Fruit fly (Drosophila melanogaster): Measurements from ENCODE around the gene TwdlZ.

The TwdlZ gene

dm6 chrX:16775083-16775482 is 37.1 kb downstream of the TwdlZ start:
- TF ChIP-seq CG17829 (tag; optimal IDR thresholded peaks at IDR 0.05) (no peak), CG5180 (GFP tag; optimal IDR thresholded peaks at IDR 0.05) (no peak), crol (GFP tag; IDR thresholded peaks at IDR 0.05) (0 out of 2 replicates have a peak, but pooled peaks have one; percentile 33), pros (GFP tag; optimal IDR thresholded peaks at IDR 0.05) (peak; percentile 16), twi (tag; optimal IDR thresholded peaks at IDR 0.05) (peak; percentile 94), kni (GFP tag; optimal IDR thresholded peaks at IDR 0.05) (peak; percentile 59), Hmr (GFP tag; optimal IDR thresholded peaks at IDR 0.05) (no peak), grn (GFP tag; optimal IDR thresholded peaks at IDR 0.05) (no peak), Dll (GFP tag; IDR thresholded peaks at IDR 0.05; ENCODE audit: partially characterized antibody) (0 out of 4 replicates have a peak, but pooled peaks have one; percentile 12), Fer3 (tag; optimal IDR thresholded peaks at IDR 0.05) (no peak), Deaf1 (tag; optimal IDR thresholded peaks at IDR 0.05) (peak; percentile 38), Bgb (GFP tag; IDR thresholded peaks at IDR 0.05; ENCODE audit: partially characterized antibody) (no peak), CG15269 (tag; optimal IDR thresholded peaks at IDR 0.05) (no peak), trem (tag; optimal IDR thresholded peaks at IDR 0.05) (no peak), CG15601 (tag; optimal IDR thresholded peaks at IDR 0.05) (peak; percentile 23), CG12071 (GFP tag; optimal IDR thresholded peaks at IDR 0.05) (no peak), CG4854 (GFP tag; optimal IDR thresholded peaks at IDR 0.05) (no peak), sisA (GFP tag; IDR thresholded peaks at IDR 0.05) (no peak), jigr1 (GFP tag; IDR thresholded peaks at IDR 0.05) (no peak), Poxn (GFP tag; IDR thresholded peaks at IDR 0.05) (no peak), pfk (GFP tag; optimal IDR thresholded peaks at IDR 0.05) (no peak)

dm6 chrX:16778138-16778672 is 40.2 kb downstream of the TwdlZ start:
- TF ChIP-seq sens (GFP tag), result peak; percentile 78
- TF ChIP-seq dmrt11E (tag; optimal IDR thresholded peaks at IDR 0.05), result no peak
- TF ChIP-seq row (GFP tag; IDR thresholded peaks at IDR 0.05), result 0 out of 3 replicates have a peak, but pooled peaks have one; percentile 19
- peak; percentile 3 for TF ChIP-seq CG18262 (tag; optimal IDR thresholded peaks at IDR 0.05)
- peak; percentile 27 for TF ChIP-seq CG1603 (tag; optimal IDR thresholded peaks at IDR 0.05)
- no peak for TF ChIP-seq CG17328 (GFP tag; IDR thresholded peaks at IDR 0.05)
- TF ChIP-seq Hr78 (GFP tag; optimal IDR thresholded peaks at IDR 0.05), result peak in 1 of 2 experiments; percentile 70
- TF ChIP-seq Drgx (GFP tag; IDR thresholded peaks at IDR 0.05), result peak; percentile 20; the same call in 1 of the 2 replicates
- TF ChIP-seq Med (GFP tag), result peak; percentile 72
- TF ChIP-seq CG10654 (GFP tag; optimal IDR thresholded peaks at IDR 0.05), result no peak
- 0 out of 2 replicates have a peak, but pooled peaks have one; percentile 7 for TF ChIP-seq Xrp1 (GFP tag; IDR thresholded peaks at IDR 0.05)
- peak; percentile 9 for TF ChIP-seq CG11504 (tag; optimal IDR thresholded peaks at IDR 0.05)

dm6 chrX:16780244-16780643 is 42.3 kb downstream of the TwdlZ start:
- no peak for TF ChIP-seq pnt (GFP tag; optimal IDR thresholded peaks at IDR 0.05)
- TF ChIP-seq Fer3 (tag; optimal IDR thresholded peaks at IDR 0.05), result no peak
- TF ChIP-seq CG4730 (GFP tag; IDR thresholded peaks at IDR 0.05), result no peak
- TF ChIP-seq CG32772 (GFP tag; IDR thresholded peaks at IDR 0.05), result no peak
- TF ChIP-seq caup (GFP tag; optimal IDR thresholded peaks at IDR 0.05; ENCODE audit: severe bottlenecking), result peak; percentile 34
- peak in 1 of 2 experiments; percentile 83 for TF ChIP-seq Pdp1 (GFP tag; optimal IDR thresholded peaks at IDR 0.05)
- peak; percentile 73 for TF ChIP-seq sqz (GFP tag; optimal IDR thresholded peaks at IDR 0.05)
- TF ChIP-seq chinmo (GFP tag; IDR thresholded peaks at IDR 0.05; ENCODE audit: partially characterized antibody), result peak; percentile 74; the same call in 2 of the 4 replicates
- TF ChIP-seq gro (GFP tag; optimal IDR thresholded peaks at IDR 0.05), result peak; percentile 37
- TF ChIP-seq sr (GFP tag; IDR thresholded peaks at IDR 0.05), result peak; percentile 37; the same call in 1 of the 3 replicates
- no peak for TF ChIP-seq Jarid2 (GFP tag; optimal IDR thresholded peaks at IDR 0.05)
- peak; percentile 42 for TF ChIP-seq CG12769 (tag; optimal IDR thresholded peaks at IDR 0.05)
- TF ChIP-seq CG2129 (GFP tag; IDR thresholded peaks at IDR 0.05; ENCODE audit: partially characterized antibody), result no peak
- no peak for TF ChIP-seq CG8290 (GFP tag; optimal IDR thresholded peaks at IDR 0.05)
- TF ChIP-seq CG8290 (tag; optimal IDR thresholded peaks at IDR 0.05), result peak in 1 of 2 experiments; percentile 8
- TF ChIP-seq az2 (GFP tag; optimal IDR thresholded peaks at IDR 0.05), result no peak
- peak; percentile 32 for TF ChIP-seq D19B (GFP tag; optimal IDR thresholded peaks at IDR 0.05)

All from whole organism, embryonic.